Fruit fly (Drosophila melanogaster) whole organism, wandering third instar larva: ENCODE data around the gene htk.

Source experiments
- Abd-B ChIP-seq: fragments of >200 bp; optimal IDR thresholded peaks from 2 replicates; lab custom pipeline; 2017; ENCODE audit warnings: missing biosample characterization, missing genetic modification characterization
- CG9705 ChIP-seq: fragments of 200-800 bp; sonication (Bioruptor generic); optimal IDR thresholded peaks from 2 replicates; lab custom pipeline; 2018; ENCODE audit warnings: missing biosample characterization, mild to moderate bottlenecking, missing genetic modification characterization
- Dfd ChIP-seq: fragments of >200 bp; optimal IDR thresholded peaks from 2 replicates; lab custom pipeline; 2017; ENCODE audit warnings: missing biosample characterization, missing genetic modification characterization
- Dif ChIP-seq: fragments of 200-275, 200-300 bp; sonication (Bioruptor generic); optimal IDR thresholded peaks from 2 replicates; lab custom pipeline; 2018; ENCODE audit warnings: missing biosample characterization, missing genetic modification characterization; ENCODE audit not compliant: partially characterized antibody
- GATAd ChIP-seq: sonication (Bioruptor generic); optimal IDR thresholded peaks from 2 replicates; lab custom pipeline; 2016; ENCODE audit warnings: missing biosample characterization, missing genetic modification characterization
- HLH106 ChIP-seq: fragments of 200-800 bp; optimal IDR thresholded peaks from 3 replicates; lab custom pipeline; 2019; ENCODE audit warnings: missing biosample characterization, mild to moderate bottlenecking, missing genetic modification characterization, moderate library complexity
- Hnf4 ChIP-seq: fragments of 200-800 bp; sonication (Bioruptor generic); optimal IDR thresholded peaks from 2 replicates; lab custom pipeline; 2016; ENCODE audit warnings: missing biosample characterization, mild to moderate bottlenecking, missing genetic modification characterization
- Hr78 ChIP-seq: fragments of >200 bp; optimal IDR thresholded peaks from 2 replicates; lab custom pipeline; 2017; ENCODE audit warnings: missing biosample characterization, missing genetic modification characterization
- Hr83 ChIP-seq: fragments of 200-300 bp; sonication (Bioruptor generic); optimal IDR thresholded peaks from 2 replicates; lab custom pipeline; 2016; ENCODE audit warnings: missing biosample characterization, mild to moderate bottlenecking, missing genetic modification characterization, moderate library complexity; ENCODE audit not compliant: poor library complexity, severe bottlenecking
- Jra ChIP-seq: sonication (Bioruptor generic); optimal IDR thresholded peaks from 2 replicates; lab custom pipeline; 2016; ENCODE audit warnings: missing biosample characterization, missing genetic modification characterization
- Mio ChIP-seq: sonication (Bioruptor generic); optimal IDR thresholded peaks from 2 replicates; lab custom pipeline; 2016; ENCODE audit warnings: missing biosample characterization, missing genetic modification characterization
- Myc ChIP-seq: fragments of >200 bp; optimal IDR thresholded peaks from 2 replicates; lab custom pipeline; 2017
- N ChIP-seq: fragments of >200 bp; optimal IDR thresholded peaks from 2 replicates; lab custom pipeline; 2018; ENCODE audit warnings: missing biosample characterization, missing external identifiers, missing genetic modification characterization
- Rel ChIP-seq, 2 experiments: fragments of 200-800 bp; sonication (Bioruptor generic) in 1 of 2; optimal IDR thresholded peaks; 2 replicates in 1 of 2; 3 replicates in 1 of 2; lab custom pipeline; 2016 to 2019; ENCODE audit warnings: mild to moderate bottlenecking in 2 of 2, missing biosample characterization in 2 of 2, missing genetic modification characterization in 2 of 2, moderate library complexity in 1 of 2
- Sp1 ChIP-seq: fragments of 200-800 bp; sonication (Bioruptor generic); optimal IDR thresholded peaks from 3 replicates; lab custom pipeline; 2019; ENCODE audit warnings: missing biosample characterization, mild to moderate bottlenecking, missing genetic modification characterization, moderate library complexity
- br ChIP-seq: fragments of 200-800 bp; sonication (Bioruptor generic); optimal IDR thresholded peaks from 2 replicates; lab custom pipeline; 2016; ENCODE audit warnings: missing biosample characterization, missing genetic modification characterization
- brk ChIP-seq: fragments of 200-800 bp; sonication (Bioruptor generic); optimal IDR thresholded peaks from 2 replicates; lab custom pipeline; 2016; ENCODE audit warnings: missing biosample characterization, mild to moderate bottlenecking, missing genetic modification characterization
- dl ChIP-seq, 2 experiments: fragments of 175-275, 200-275 bp in 1 of 2; fragments of 200-275 bp in 1 of 2; sonication (Bioruptor generic); optimal IDR thresholded peaks; lab custom pipeline; 2018; ENCODE audit warnings: mild to moderate bottlenecking in 2 of 2, missing biosample characterization in 2 of 2, missing genetic modification characterization in 2 of 2, moderate library complexity in 2 of 2; ENCODE audit not compliant: partially characterized antibody in 2 of 2, insufficient read depth in 1 of 2
- dmrt93B ChIP-seq: fragments of 200-800 bp; sonication (Bioruptor generic); optimal IDR thresholded peaks from 2 replicates; lab custom pipeline; 2018; ENCODE audit warnings: missing biosample characterization, mild to moderate bottlenecking, missing genetic modification characterization
- ey ChIP-seq: fragments of 200-800 bp; sonication (Bioruptor generic); optimal IDR thresholded peaks from 2 replicates; lab custom pipeline; 2016; ENCODE audit warnings: missing biosample characterization, missing genetic modification characterization
- h ChIP-seq: fragments of 200-800 bp; sonication (Bioruptor generic); optimal IDR thresholded peaks from 3 replicates; lab custom pipeline; 2016; ENCODE audit warnings: missing biosample characterization, mild to moderate bottlenecking, missing genetic modification characterization
- lola ChIP-seq: fragments of >200 bp; optimal IDR thresholded peaks from 2 replicates; lab custom pipeline; 2017; ENCODE audit warnings: missing biosample characterization, missing genetic modification characterization
- pan ChIP-seq: fragments of >200 bp; optimal IDR thresholded peaks from 2 replicates; lab custom pipeline; 2017
- psq ChIP-seq: fragments of 200-800 bp; sonication (Bioruptor generic); optimal IDR thresholded peaks from 3 replicates; lab custom pipeline; 2017; ENCODE audit warnings: missing biosample characterization, mild to moderate bottlenecking, missing genetic modification characterization, moderate library complexity
- rgr ChIP-seq: fragments of 200-800 bp; sonication (Bioruptor generic); optimal IDR thresholded peaks from 3 replicates; lab custom pipeline; 2016; ENCODE audit warnings: missing biosample characterization, mild to moderate bottlenecking, missing genetic modification characterization
- sv ChIP-seq: fragments of 200-800 bp; sonication (Bioruptor generic); optimal IDR thresholded peaks from 3 replicates; lab custom pipeline; 2016; ENCODE audit warnings: missing biosample characterization, missing genetic modification characterization

Gene htk

dm6 chrX:18849022-18849368, 5.5 kb downstream of the htk start:
- TF ChIP-seq rgr (GFP tag; lab: Kevin White, UChicago) (no peak), Abd-B (GFP tag; lab: Kevin White, UChicago) (no peak), psq (no peak), dl (GFP tag; optimal IDR thresholded peaks at IDR 0.05; lab: Kevin White, UChicago; ENCODE audit: insufficient read depth in 1 of 2, partially characterized antibody in 2 of 2) (no peak), dmrt93B (GFP tag; lab: Kevin White, UChicago) (no peak), Mio (GFP tag; lab: Kevin White, UChicago) (no peak), Hr78 (no peak), GATAd (no peak), Myc (lab: Kevin White, UChicago) (no peak), Hr83 (GFP tag; lab: Kevin White, UChicago) (no peak), lola (no peak), Dfd (GFP tag; lab: Kevin White, UChicago) (no peak), Hnf4 (GFP tag; lab: Kevin White, UChicago) (no peak)
- TF ChIP-seq, all 38 proteins: peak for 0

- TF ChIP-seq Rel (GFP tag; optimal IDR thresholded peaks at IDR 0.05; lab: Kevin White, UChicago) (no peak), Rel (tag; optimal IDR thresholded peaks at IDR 0.05; lab: Kevin White, UChicago) (peak; percentile 2), sv (GFP tag; lab: Kevin White, UChicago) (no peak)
Measured at dm6 chrX:18857356-18857807, 13.9 kb downstream of the htk start, which contains the start of gene CG7322. CG7322 (minus strand) TSS chrX:18857757.

- peak; percentile 31 for TF ChIP-seq N
- peak; percentile 16 for TF ChIP-seq Hr78
- no peak for TF ChIP-seq CG9705 (GFP tag; lab: Kevin White, UChicago)
Measured at dm6 chrX:18857916-18858315, 14.5 kb downstream of the htk start, which contains the start of gene Usp39. Usp39 (plus strand) TSS chrX:18858203.

dm6 chrX:18860074-18860473, 16.6 kb downstream of the htk start, which contains the start of gene CG32544:
CG32544 (plus strand) TSS chrX:18860284.
- TF ChIP-seq Jra (GFP tag; lab: Kevin White, UChicago) (no peak), psq (no peak), pan (no peak), brk (GFP tag; lab: Kevin White, UChicago) (no peak), Mio (GFP tag; lab: Kevin White, UChicago) (no peak), Myc (lab: Kevin White, UChicago) (no peak), ey (no peak), br (GFP tag; lab: Kevin White, UChicago) (no peak), CG9705 (GFP tag; lab: Kevin White, UChicago) (no peak)

- TF ChIP-seq N (peak; percentile 71), Rel (GFP tag; optimal IDR thresholded peaks at IDR 0.05; lab: Kevin White, UChicago) (no peak), Rel (tag; optimal IDR thresholded peaks at IDR 0.05; lab: Kevin White, UChicago) (peak; percentile 28), Dif (GFP tag; lab: Kevin White, UChicago) (no peak), Hr83 (GFP tag; lab: Kevin White, UChicago) (peak; percentile 31), HLH106 (tag; lab: Kevin White, UChicago) (peak; percentile 11), pan (no peak), lola (no peak), sv (GFP tag; lab: Kevin White, UChicago) (no peak), Abd-B (GFP tag; lab: Kevin White, UChicago) (peak; percentile 43), psq (peak; percentile 95), brk (GFP tag; lab: Kevin White, UChicago) (no peak), Sp1 (GFP tag; lab: Kevin White, UChicago) (no peak), Hr78 (peak; percentile 24), h (peak; percentile 31)
Measured at dm6 chrX:18863748-18864482, 20.5 kb downstream of the htk start, which contains the start of the genes CG7326 and Dora. CG7326 (minus strand) TSS chrX:18863776. Dora (plus strand) TSS chrX:18863950.
